Fruit fly (Drosophila melanogaster) whole organism, embryonic: ENCODE measurements around the gene Pcyt1.

ENCODE experiments used
- Abd-B ChIP-seq: fragments of 200-800 bp; sonication (Bioruptor generic); optimal IDR thresholded peaks from 2 replicates; lab custom pipeline; 2018; ENCODE audit warnings: missing biosample characterization, mild to moderate bottlenecking, missing genetic modification characterization, moderate library complexity
- CG10543 ChIP-seq: fragments of 200-800 bp; sonication (Bioruptor generic); optimal IDR thresholded peaks from 3 replicates; lab custom pipeline; 2017; ENCODE audit warnings: missing biosample characterization, mild to moderate bottlenecking, missing genetic modification characterization, moderate library complexity
- CG10959 ChIP-seq: fragments of 200-800 bp; sonication (Bioruptor generic); IDR thresholded peaks from 2 replicates; pipeline ENCODE4 v1.3.6; 2022; ENCODE audit warnings: missing biosample characterization, missing genetic modification characterization
- CG12942 ChIP-seq: fragments of 200-800 bp; sonication (Bioruptor generic); optimal IDR thresholded peaks from 3 replicates; lab custom pipeline; 2016; ENCODE audit warnings: missing biosample characterization, missing genetic modification characterization
- CG15514 ChIP-seq: fragments of 200-800 bp; sonication (Bioruptor generic); optimal IDR thresholded peaks from 3 replicates; lab custom pipeline; 2017; ENCODE audit warnings: missing biosample characterization, missing genetic modification characterization, mild to moderate bottlenecking, moderate library complexity, missing genetic modification reagents
- CG16779 ChIP-seq: fragments of 200-800 bp; sonication (Bioruptor generic); IDR thresholded peaks from 2 replicates; pipeline ENCODE4 v1.3.6; 2022; ENCODE audit warnings: missing biosample characterization, missing genetic modification characterization
- CG2120 ChIP-seq: fragments of 200-800 bp; sonication (Bioruptor generic); optimal IDR thresholded peaks from 3 replicates; lab custom pipeline; 2016; ENCODE audit warnings: missing biosample characterization, missing genetic modification characterization
- CG2678 ChIP-seq: fragments of 200-800 bp; sonication (Bioruptor generic); optimal IDR thresholded peaks from 3 replicates; lab custom pipeline; 2019; ENCODE audit warnings: missing biosample characterization, mild to moderate bottlenecking, missing genetic modification characterization, moderate library complexity
- CG30020 ChIP-seq: fragments of 200-800 bp; optimal IDR thresholded peaks from 2 replicates; lab custom pipeline; 2019; ENCODE audit warnings: missing biosample characterization, mild to moderate bottlenecking, missing genetic modification characterization, moderate library complexity
- CG32772 ChIP-seq: fragments of 200-800 bp; sonication (Bioruptor generic); IDR thresholded peaks from 2 replicates; pipeline ENCODE4 v1.3.6; 2022; ENCODE audit warnings: missing biosample characterization, missing genetic modification characterization
- CG3407 ChIP-seq: fragments of 200-800 bp; sonication (Bioruptor generic); optimal IDR thresholded peaks from 2 replicates; lab custom pipeline; 2018; ENCODE audit warnings: missing biosample characterization, mild to moderate bottlenecking, missing genetic modification characterization
- CG34376 ChIP-seq: fragments of 200-800 bp; sonication (Bioruptor generic); optimal IDR thresholded peaks from 2 replicates; lab custom pipeline; 2018; ENCODE audit warnings: missing biosample characterization, mild to moderate bottlenecking, missing genetic modification characterization
- CG3847 ChIP-seq: fragments of 200-800 bp; sonication (Bioruptor generic); IDR thresholded peaks from 2 replicates; pipeline ENCODE4 v1.3.6; 2022; ENCODE audit warnings: missing biosample characterization, missing genetic modification characterization
- CG3995 ChIP-seq: fragments of 200-800 bp; sonication (Bioruptor generic); optimal IDR thresholded peaks from 3 replicates; lab custom pipeline; 2016; ENCODE audit warnings: missing biosample characterization, missing genetic modification characterization
- CG6813 ChIP-seq: fragments of 200-800 bp; sonication (Bioruptor generic); optimal IDR thresholded peaks from 2 replicates; lab custom pipeline; 2017; ENCODE audit warnings: missing biosample characterization, missing genetic modification characterization, mild to moderate bottlenecking, moderate library complexity, missing genetic modification reagents
- CG7987 ChIP-seq: fragments of 200-800 bp; sonication (Bioruptor generic); optimal IDR thresholded peaks from 2 replicates; lab custom pipeline; 2018; ENCODE audit warnings: missing biosample characterization, mild to moderate bottlenecking, missing genetic modification characterization, moderate library complexity
- CG8281 ChIP-seq: fragments of 200-800 bp; sonication (Bioruptor generic); optimal IDR thresholded peaks from 2 replicates; lab custom pipeline; 2018; ENCODE audit warnings: missing biosample characterization, mild to moderate bottlenecking, missing genetic modification characterization, moderate library complexity
- CG9437 ChIP-seq: fragments of 200-800 bp; sonication (Bioruptor generic); optimal IDR thresholded peaks from 2 replicates; lab custom pipeline; 2018; ENCODE audit warnings: missing biosample characterization, mild to moderate bottlenecking, missing genetic modification characterization
- CTCF ChIP-seq: fragments of 200-800 bp; sonication (Bioruptor generic); optimal IDR thresholded peaks from 2 replicates; lab custom pipeline; 2017; ENCODE audit warnings: missing biosample characterization, mild to moderate bottlenecking, missing genetic modification characterization, moderate library complexity
- Deaf1 ChIP-seq: fragments of 200-800 bp; optimal IDR thresholded peaks from 3 replicates; lab custom pipeline; 2019; ENCODE audit warnings: missing biosample characterization, mild to moderate bottlenecking, missing genetic modification characterization, moderate library complexity
- Dek ChIP-seq: fragments of 200-800 bp; sonication (Bioruptor generic); optimal IDR thresholded peaks from 3 replicates; lab custom pipeline; 2019; ENCODE audit warnings: missing biosample characterization, mild to moderate bottlenecking, missing genetic modification characterization, moderate library complexity
- Doc3 ChIP-seq: fragments of 200-800 bp; sonication (Bioruptor generic); IDR thresholded peaks from 3 replicates; pipeline ENCODE4 v1.3.6; 2022; ENCODE audit warnings: missing biosample characterization, missing genetic modification characterization; ENCODE audit not compliant: partially characterized antibody
- Drgx ChIP-seq: fragments of 200-800 bp; sonication (Bioruptor generic); IDR thresholded peaks from 2 replicates; pipeline ENCODE4 v1.3.6; 2022; ENCODE audit warnings: missing biosample characterization, missing genetic modification characterization
- E2f1 ChIP-seq: fragments of 200-800 bp; sonication (Bioruptor generic); IDR thresholded peaks from 2 replicates; pipeline ENCODE4 v1.3.6; 2022; ENCODE audit warnings: missing biosample characterization, missing genetic modification characterization
- Hmr ChIP-seq: fragments of 200-800 bp; sonication (Bioruptor generic); optimal IDR thresholded peaks from 3 replicates; lab custom pipeline; 2017; ENCODE audit warnings: mild to moderate bottlenecking, missing biosample characterization, missing genetic modification reagents, missing genetic modification characterization
- Hr51 ChIP-seq, 2 experiments: fragments of 200-800 bp; sonication (Bioruptor generic); optimal IDR thresholded peaks; 2 replicates in 1 of 2; 3 replicates in 1 of 2; lab custom pipeline; 2016 to 2018; ENCODE audit warnings: missing biosample characterization in 2 of 2, missing genetic modification characterization in 2 of 2, mild to moderate bottlenecking in 1 of 2, moderate library complexity in 1 of 2
- MESR4 ChIP-seq: fragments of 200-800 bp; sonication (Bioruptor generic); optimal IDR thresholded peaks from 2 replicates; lab custom pipeline; 2018; ENCODE audit warnings: missing biosample characterization, mild to moderate bottlenecking, missing genetic modification characterization, moderate library complexity
- Nf-YA ChIP-seq: fragments of 200-800 bp; sonication (Bioruptor generic); IDR thresholded peaks from 2 replicates; pipeline ENCODE4 v1.3.6; 2022; ENCODE audit warnings: missing biosample characterization, missing genetic modification characterization
- Pdp1 ChIP-seq, 2 experiments: fragments of 200-800 bp; sonication (Bioruptor generic); optimal IDR thresholded peaks; 3 replicates each; lab custom pipeline; 2016; ENCODE audit warnings: missing biosample characterization in 2 of 2, missing genetic modification characterization in 2 of 2, mild to moderate bottlenecking in 1 of 2, moderate library complexity in 1 of 2
- Sry-β ChIP-seq: fragments of 200-800 bp; sonication (Bioruptor generic); optimal IDR thresholded peaks from 2 replicates; lab custom pipeline; 2018; ENCODE audit warnings: missing biosample characterization, mild to moderate bottlenecking, missing genetic modification characterization, moderate library complexity
- Stat92E ChIP-seq, 3 experiments: fragments of >200 bp in 2 of 3; fragments of 200-800 bp in 1 of 3; sonication (Bioruptor generic) in 1 of 3; optimal IDR thresholded peaks; 2 replicates each; lab custom pipeline; 2017 to 2019; ENCODE audit warnings: missing biosample characterization in 3 of 3, missing genetic modification characterization in 3 of 3, mild to moderate bottlenecking in 1 of 3, moderate library complexity in 1 of 3
- ara ChIP-seq: fragments of 200-800 bp; sonication (Bioruptor generic); IDR thresholded peaks from 2 replicates; pipeline ENCODE4 v1.3.6; 2022; ENCODE audit warnings: missing biosample characterization, missing genetic modification characterization
- bbx ChIP-seq: fragments of 200-800 bp; sonication (Bioruptor generic); IDR thresholded peaks from 2 replicates; pipeline ENCODE4 v1.3.6; 2022; ENCODE audit warnings: missing biosample characterization, missing genetic modification characterization; ENCODE audit not compliant: partially characterized antibody
- chinmo ChIP-seq: fragments of 200-800 bp; sonication (Bioruptor generic); IDR thresholded peaks from 4 replicates; pipeline ENCODE4 v1.3.6; 2022; ENCODE audit warnings: missing biosample characterization, missing genetic modification characterization; ENCODE audit not compliant: partially characterized antibody
- en ChIP-seq: fragments of 200-800 bp; sonication (Bioruptor generic); optimal IDR thresholded peaks from 2 replicates; lab custom pipeline; 2016; ENCODE audit warnings: missing biosample characterization, missing genetic modification characterization
- gem ChIP-seq: fragments of 200-800 bp; sonication (Bioruptor generic); optimal IDR thresholded peaks from 2 replicates; lab custom pipeline; 2019; ENCODE audit warnings: missing biosample characterization, mild to moderate bottlenecking, missing genetic modification characterization, moderate library complexity
- grn ChIP-seq: fragments of 200-800 bp; sonication (Bioruptor generic); optimal IDR thresholded peaks from 3 replicates; lab custom pipeline; 2017; ENCODE audit warnings: missing biosample characterization, missing genetic modification characterization
- hbn ChIP-seq: fragments of 200-800 bp; sonication (Bioruptor generic); IDR thresholded peaks from 2 replicates; pipeline ENCODE4 v1.3.6; 2022; ENCODE audit warnings: missing biosample characterization, missing genetic modification characterization; ENCODE audit not compliant: partially characterized antibody
- jigr1 ChIP-seq: fragments of 200-800 bp; sonication (Bioruptor generic); IDR thresholded peaks from 3 replicates; pipeline ENCODE4 v1.3.6; 2022; ENCODE audit warnings: missing biosample characterization, missing genetic modification characterization
- pfk ChIP-seq: fragments of 200-800 bp; sonication (Bioruptor generic); optimal IDR thresholded peaks from 2 replicates; lab custom pipeline; 2018; ENCODE audit warnings: missing biosample characterization, mild to moderate bottlenecking, missing genetic modification characterization, moderate library complexity
- pros ChIP-seq: fragments of 200-800 bp; sonication (Bioruptor generic); optimal IDR thresholded peaks from 3 replicates; lab custom pipeline; 2019; ENCODE audit warnings: missing biosample characterization, mild to moderate bottlenecking, missing genetic modification characterization, moderate library complexity
- pum ChIP-seq: fragments of 200-800 bp; sonication (Bioruptor generic); optimal IDR thresholded peaks from 2 replicates; lab custom pipeline; 2016; ENCODE audit warnings: missing biosample characterization, missing genetic modification characterization
- slp2 ChIP-seq: fragments of 200-800 bp; sonication (Bioruptor generic); optimal IDR thresholded peaks from 2 replicates; lab custom pipeline; 2016; ENCODE audit warnings: missing biosample characterization, missing genetic modification characterization
- sr ChIP-seq: fragments of 200-800 bp; sonication (Bioruptor generic); IDR thresholded peaks from 3 replicates; pipeline ENCODE4 v1.3.6; 2022; ENCODE audit warnings: missing biosample characterization, missing genetic modification characterization
- sug ChIP-seq: fragments of 200-800 bp; optimal IDR thresholded peaks from 2 replicates; lab custom pipeline; 2019; ENCODE audit warnings: missing biosample characterization, mild to moderate bottlenecking, missing genetic modification characterization, moderate library complexity
- twi ChIP-seq: fragments of 200-800 bp; optimal IDR thresholded peaks from 2 replicates; lab custom pipeline; 2019; ENCODE audit warnings: missing biosample characterization, mild to moderate bottlenecking, missing genetic modification characterization, moderate library complexity
- vnd ChIP-seq: fragments of 200-800 bp; sonication (Bioruptor generic); IDR thresholded peaks from 3 replicates; pipeline ENCODE4 v1.3.6; 2022; ENCODE audit warnings: missing biosample characterization, missing genetic modification characterization; ENCODE audit not compliant: partially characterized antibody

Gene Pcyt1

dm6 chr3L:1538314-1538854, 7.5 kb upstream of the Pcyt1 start:
- TF ChIP-seq CG2120 (GFP tag; lab: Kevin White, UChicago) (peak; percentile 2), CG2678 (tag; lab: Kevin White, UChicago) (peak; percentile 30), hbn (peak; percentile 26; the same call in 1 of the 2 replicates), vnd (GFP tag; lab: Robert Waterston, UW) (0 out of 3 replicates have a peak, but pooled peaks have one; percentile 32), pfk (GFP tag; lab: Kevin White, UChicago) (peak; percentile 75), gem (tag; lab: Kevin White, UChicago) (peak; percentile 23), Hr51 (GFP tag; optimal IDR thresholded peaks at IDR 0.05; lab: Kevin White, UChicago) (peak in 1 of 2 experiments; percentile 12), Hmr (GFP tag; lab: Kevin White, UChicago) (peak; percentile 8), CG15514 (peak; percentile 23), pum (GFP tag; lab: Kevin White, UChicago) (no peak), CG10543 (GFP tag; lab: Kevin White, UChicago) (peak; percentile 9), Deaf1 (tag; lab: Kevin White, UChicago) (peak; percentile 11), CG3995 (no peak), twi (tag; lab: Kevin White, UChicago) (peak; percentile 76), pros (GFP tag; lab: Kevin White, UChicago) (peak; percentile 87), CG6813 (no peak), CG10959 (GFP tag; lab: Robert Waterston, UW) (no peak), sug (tag; lab: Kevin White, UChicago) (peak; percentile 53), CG7987 (no peak), CG34376 (GFP tag; lab: Kevin White, UChicago) (peak; percentile 35), Drgx (GFP tag; lab: Robert Waterston, UW) (0 out of 2 replicates have a peak, but pooled peaks have one; percentile 10), CG8281 (tag; lab: Kevin White, UChicago) (peak; percentile 64), Doc3 (GFP tag; lab: Robert Waterston, UW) (no peak), grn (GFP tag; lab: Kevin White, UChicago) (peak; percentile 80), Stat92E (GFP tag; optimal IDR thresholded peaks at IDR 0.05; lab: Kevin White, UChicago) (no peak)

dm6 chr3L:1546349-1547116, 641 bp downstream of the Pcyt1 start:
- TF ChIP-seq Pdp1 (GFP tag; optimal IDR thresholded peaks at IDR 0.05; lab: Kevin White, UChicago) (peak in 1 of 2 experiments; percentile 93), slp2 (GFP tag; lab: Kevin White, UChicago) (no peak), Sry-β (no peak), CG32772 (GFP tag; lab: Robert Waterston, UW) (no peak), jigr1 (no peak), CG12942 (GFP tag; lab: Kevin White, UChicago) (no peak), en (GFP tag; lab: Kevin White, UChicago) (no peak), Nf-YA (no peak), CG3847 (GFP tag; lab: Robert Waterston, UW) (no peak), ara (peak; percentile 36; the same call in 1 of the 2 replicates), Abd-B (GFP tag; lab: Kevin White, UChicago) (no peak), sr (GFP tag; lab: Robert Waterston, UW) (peak; percentile 93), CG30020 (tag; lab: Kevin White, UChicago) (no peak), MESR4 (GFP tag; lab: Kevin White, UChicago) (peak; percentile 15), CG9437 (GFP tag; lab: Kevin White, UChicago) (peak; percentile 84), CG3407 (GFP tag; lab: Kevin White, UChicago) (no peak), Dek (tag; lab: Kevin White, UChicago) (no peak), CG16779 (no peak), CTCF (peak; percentile 29), chinmo (GFP tag; lab: Robert Waterston, UW) (0 out of 4 replicates have a peak, but pooled peaks have one; percentile 78), E2f1 (GFP tag; lab: Robert Waterston, UW) (no peak), bbx (GFP tag; lab: Robert Waterston, UW) (0 out of 2 replicates have a peak, but pooled peaks have one; percentile 6)
